Fruit fly (Drosophila melanogaster): ENCODE measurements around the gene CG14309.

The CG14309 gene

dm6 chr3R:18381014-18381512 is 3.8 kb downstream of the CG14309 start, which contains the start of gene CG7675 (continued):
- TF ChIP-seq Hr39 (GFP tag; optimal IDR thresholded peaks at IDR 0.05) (no peak), lz (GFP tag; optimal IDR thresholded peaks at IDR 0.05) (no peak), OdsH (GFP tag; optimal IDR thresholded peaks at IDR 0.05) (no peak)

DNA sequence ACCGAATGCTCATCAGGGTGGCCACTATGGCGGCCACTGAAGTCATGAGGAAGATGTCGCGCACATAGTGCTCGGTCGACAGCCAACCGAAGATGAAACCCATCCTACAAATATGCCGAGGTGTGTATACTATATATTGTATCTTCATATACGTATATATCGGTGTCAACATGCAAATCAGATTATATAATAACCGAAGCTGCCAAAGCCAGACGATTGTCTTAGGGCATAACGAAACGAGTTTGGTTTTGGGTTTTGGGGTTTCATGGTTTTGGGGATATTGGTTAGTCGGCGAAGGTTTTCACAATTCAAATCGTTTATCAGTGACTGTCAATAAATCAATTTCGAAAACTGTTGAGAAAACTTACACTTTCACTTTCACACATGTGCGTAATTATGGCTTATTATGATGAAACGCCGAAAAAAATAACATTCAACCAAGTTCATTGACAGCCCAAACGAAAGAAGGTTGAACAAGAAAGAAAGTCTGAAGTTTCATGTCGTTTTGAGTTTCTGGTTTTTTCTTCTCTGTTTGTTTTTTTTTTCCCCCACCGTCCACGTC is 4.5 kb downstream of the CG14309 start:
- TF ChIP-seq Hr38 (GFP tag; optimal IDR thresholded peaks at IDR 0.05) (no peak), Eip78C (GFP tag) (peak; percentile 28), Blimp-1 (GFP tag; optimal IDR thresholded peaks at IDR 0.05) (peak; percentile 73), CG3919 (GFP tag; optimal IDR thresholded peaks at IDR 0.05) (no peak)

DNA sequence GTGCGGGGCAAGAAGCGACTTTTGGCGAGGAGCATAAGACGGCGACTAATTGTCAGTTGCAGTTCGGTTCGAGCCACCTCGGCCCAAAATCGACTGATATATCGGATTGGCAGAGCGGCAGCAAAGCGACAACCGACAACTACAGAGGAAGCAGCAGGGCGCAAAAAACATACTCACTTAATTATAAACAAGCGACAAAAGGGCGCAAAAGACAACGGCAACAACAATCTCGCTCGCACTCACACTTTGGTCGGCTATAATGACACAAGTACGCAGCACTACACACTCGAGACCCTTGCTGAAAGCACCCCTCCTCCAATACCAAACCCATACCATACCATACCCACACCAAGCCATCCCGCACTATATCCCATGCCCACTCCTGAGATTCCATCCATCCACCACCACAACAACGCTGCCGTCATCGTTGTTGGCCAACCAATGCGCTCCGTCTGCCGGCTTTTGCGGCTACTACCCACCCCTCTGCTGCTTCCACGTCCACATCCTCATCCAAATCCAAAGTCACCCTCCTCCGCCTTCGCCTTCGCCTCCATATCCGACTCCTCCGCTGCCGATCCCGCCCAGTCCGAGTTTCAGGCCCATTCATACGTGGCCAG is 12.1 kb downstream of the CG14309 start, which contains the start of gene gl:
gl (minus strand) TSS at position 51 of the 617 bp plus-strand sequence.
- TF ChIP-seq Hr38 (GFP tag; optimal IDR thresholded peaks at IDR 0.05) (no peak), CG15336 (GFP tag; IDR thresholded peaks at IDR 0.05) (no peak), pdm3 (GFP tag; optimal IDR thresholded peaks at IDR 0.05) (no peak), CG32006 (GFP tag; optimal IDR thresholded peaks at IDR 0.05) (no peak), CG6792 (GFP tag; optimal IDR thresholded peaks at IDR 0.05) (no peak), CG4318 (GFP tag; optimal IDR thresholded peaks at IDR 0.05) (no peak), salr (GFP tag; optimal IDR thresholded peaks at IDR 0.05) (no peak), spab (GFP tag; optimal IDR thresholded peaks at IDR 0.05) (no peak), Sox102F (GFP tag; optimal IDR thresholded peaks at IDR 0.05) (no peak), CG10669 (GFP tag; optimal IDR thresholded peaks at IDR 0.05) (no peak), Ets96B (tag; optimal IDR thresholded peaks at IDR 0.05) (no peak), CG3032 (tag; optimal IDR thresholded peaks at IDR 0.05) (no peak), OdsH (GFP tag; optimal IDR thresholded peaks at IDR 0.05) (no peak), Sox15 (GFP tag; optimal IDR thresholded peaks at IDR 0.05) (no peak)

dm6 chr3R:18371346-18371745 is 13.5 kb downstream of the CG14309 start:
- TF ChIP-seq CG11294 (GFP tag; IDR thresholded peaks at IDR 0.05) (no peak), Sox102F (GFP tag; optimal IDR thresholded peaks at IDR 0.05) (no peak), Lpt (GFP tag; optimal IDR thresholded peaks at IDR 0.05) (no peak), CG4318 (GFP tag; optimal IDR thresholded peaks at IDR 0.05) (no peak), vri (GFP tag; optimal IDR thresholded peaks at IDR 0.05) (no peak), CG15336 (GFP tag; IDR thresholded peaks at IDR 0.05) (0 out of 2 replicates have a peak, but pooled peaks have one; percentile 26), Ets21C (GFP tag; optimal IDR thresholded peaks at IDR 0.05) (no peak), spab (GFP tag; optimal IDR thresholded peaks at IDR 0.05) (no peak), CG6854 (GFP tag; optimal IDR thresholded peaks at IDR 0.05) (no peak), CG10669 (GFP tag; optimal IDR thresholded peaks at IDR 0.05) (no peak), Eip78C (GFP tag) (peak; percentile 80), fkh (GFP tag; optimal IDR thresholded peaks at IDR 0.05) (no peak), CG32006 (GFP tag; optimal IDR thresholded peaks at IDR 0.05) (no peak), CG3032 (tag; optimal IDR thresholded peaks at IDR 0.05) (no peak), CG8319 (GFP tag; optimal IDR thresholded peaks at IDR 0.05) (no peak), eg (GFP tag; IDR thresholded peaks at IDR 0.05) (peak; percentile 82), dac (GFP tag; optimal IDR thresholded peaks at IDR 0.05) (no peak), Blimp-1 (GFP tag; optimal IDR thresholded peaks at IDR 0.05) (no peak), net (GFP tag; optimal IDR thresholded peaks at IDR 0.05) (peak; percentile 50), Smox (GFP tag; optimal IDR thresholded peaks at IDR 0.05) (no peak), CG3919 (GFP tag; optimal IDR thresholded peaks at IDR 0.05) (peak; percentile 33), CG1621 (tag; optimal IDR thresholded peaks at IDR 0.05) (no peak), CG6808 (GFP tag; optimal IDR thresholded peaks at IDR 0.05) (no peak), Ets96B (tag; optimal IDR thresholded peaks at IDR 0.05) (peak; percentile 12), CG11762 (GFP tag; optimal IDR thresholded peaks at IDR 0.05; ENCODE audit: insufficient read depth) (no peak), CG31627 (GFP tag; optimal IDR thresholded peaks at IDR 0.05) (no peak), CG9139 (GFP tag; optimal IDR thresholded peaks at IDR 0.05) (no peak), acj6 (GFP tag; optimal IDR thresholded peaks at IDR 0.05) (peak; percentile 21), CG8119 (GFP tag; IDR thresholded peaks at IDR 0.05) (0 out of 3 replicates have a peak, but pooled peaks have one; percentile 20), fd85E (GFP tag; optimal IDR thresholded peaks at IDR 0.05) (no peak), CG8632 (GFP tag; optimal IDR thresholded peaks at IDR 0.05) (peak; percentile 22), Eip93F (GFP tag; optimal IDR thresholded peaks at IDR 0.05) (no peak), CG6792 (GFP tag; optimal IDR thresholded peaks at IDR 0.05) (no peak), topi (GFP tag; optimal IDR thresholded peaks at IDR 0.05) (no peak), cyc (GFP tag; optimal IDR thresholded peaks at IDR 0.05) (no peak), Sox15 (GFP tag; optimal IDR thresholded peaks at IDR 0.05) (no peak)

Data from whole organism, prepupa.